Worm (Caenorhabditis elegans) whole organism, late embryonic: ENCODE results near the gene F45E12.6.

Experiments
- F13H6.1 ChIP-seq: sonication (generic microtip); optimal IDR thresholded peaks from 2 replicates; lab custom pipeline; 2016; ENCODE audit warnings: missing genetic modification characterization, missing compliant biosample characterization
- ama-1 ChIP-seq: fragments of 150-350 bp; optimal IDR thresholded peaks from 2 replicates; lab custom pipeline; 2014
- ceh-14 ChIP-seq: sonication (generic microtip); optimal IDR thresholded peaks from 2 replicates; lab custom pipeline; 2016; ENCODE audit warnings: missing genotype, missing genetic modification characterization, missing compliant biosample characterization
- ceh-31 ChIP-seq: sonication (generic microtip); optimal IDR thresholded peaks from 2 replicates; lab custom pipeline; 2016; ENCODE audit warnings: missing genetic modification characterization, missing compliant biosample characterization
- dmd-4 ChIP-seq: sonication (generic microtip); optimal IDR thresholded peaks from 2 replicates; lab custom pipeline; 2016; ENCODE audit warnings: borderline replicate concordance, missing genetic modification characterization, missing compliant biosample characterization
- dve-1 ChIP-seq: sonication (generic microtip); optimal IDR thresholded peaks from 2 replicates; lab custom pipeline; 2017; ENCODE audit warnings: antibody characterized with exemption, mild to moderate bottlenecking, missing genetic modification characterization, missing compliant biosample characterization
- elt-2 ChIP-seq: sonication (generic microtip); optimal IDR thresholded peaks from 2 replicates; lab custom pipeline; 2016; ENCODE audit warnings: missing genetic modification reagents, missing genetic modification characterization, missing compliant biosample characterization
- fkh-10 ChIP-seq: fragments of 150-350 bp; optimal IDR thresholded peaks from 2 replicates; lab custom pipeline; 2014; ENCODE audit warnings: missing biosample characterization, missing genetic modification reagents, missing genetic modification characterization
- nfya-1 ChIP-seq: sonication (generic microtip); optimal IDR thresholded peaks from 2 replicates; lab custom pipeline; 2017; ENCODE audit warnings: missing genetic modification characterization, mild to moderate bottlenecking, missing compliant biosample characterization, antibody characterized with exemption, moderate library complexity
- npax-4 ChIP-seq: sonication (generic microtip); optimal IDR thresholded peaks from 2 replicates; lab custom pipeline; 2016; ENCODE audit warnings: missing genetic modification characterization, missing compliant biosample characterization
- pax-1 ChIP-seq: fragments of 150-350 bp; optimal IDR thresholded peaks from 2 replicates; lab custom pipeline; 2014; ENCODE audit warnings: missing biosample characterization, missing genetic modification characterization
- pqm-1 ChIP-seq: sonication (generic microtip); optimal IDR thresholded peaks from 2 replicates; lab custom pipeline; 2016; ENCODE audit warnings: missing genetic modification characterization, missing compliant biosample characterization
- syd-9 ChIP-seq: sonication (generic microtip); optimal IDR thresholded peaks from 2 replicates; lab custom pipeline; 2016; ENCODE audit warnings: mild to moderate bottlenecking, missing genetic modification characterization, moderate library complexity, missing compliant biosample characterization

DNA sequence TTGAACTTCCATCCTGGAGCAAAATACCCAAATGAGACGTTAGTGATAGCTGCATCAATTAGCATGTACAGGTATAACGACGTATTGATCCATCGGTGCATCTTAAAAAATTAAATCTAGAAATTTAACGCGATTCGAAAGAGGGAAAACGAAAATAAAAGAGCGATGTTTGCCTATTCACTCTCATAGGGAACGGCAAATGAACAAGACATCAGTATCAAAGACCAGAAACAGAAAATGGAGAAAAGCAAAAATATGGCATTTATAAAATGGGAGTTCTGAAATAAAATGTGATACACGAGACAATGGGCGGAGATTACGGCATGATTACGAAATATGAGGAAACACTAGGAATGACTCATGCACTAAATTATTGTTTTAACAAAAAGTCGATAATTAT is 42.3 kb upstream of the F45E12.6 start, which contains the start of gene haf-2:
- no peak for TF ChIP-seq fkh-10 (GFP tag; lab: Kevin White, UChicago)
- TF ChIP-seq ceh-31 (tag; lab: Kevin White, UChicago), result no peak
- TF ChIP-seq syd-9 (tag; lab: Kevin White, UChicago), result no peak
- TF ChIP-seq nfya-1 (tag; lab: Kevin White, UChicago), result no peak
- TF ChIP-seq ama-1 (lab: Kevin White, UChicago), result no peak
- no peak for TF ChIP-seq dmd-4 (tag; lab: Kevin White, UChicago)
- TF ChIP-seq npax-4 (tag; lab: Kevin White, UChicago), result no peak
- TF ChIP-seq dve-1 (tag; lab: Kevin White, UChicago), result no peak
- no peak for TF ChIP-seq ceh-14
- TF ChIP-seq F13H6.1 (tag; lab: Kevin White, UChicago), result no peak
- no peak for TF ChIP-seq pax-1 (tag; lab: Kevin White, UChicago)
- TF ChIP-seq pqm-1 (tag; lab: Kevin White, UChicago), result no peak
- no peak for TF ChIP-seq elt-2
